Fruit fly (Drosophila melanogaster): ENCODE results near the gene Ino80.

Ino80 gene

DNA sequence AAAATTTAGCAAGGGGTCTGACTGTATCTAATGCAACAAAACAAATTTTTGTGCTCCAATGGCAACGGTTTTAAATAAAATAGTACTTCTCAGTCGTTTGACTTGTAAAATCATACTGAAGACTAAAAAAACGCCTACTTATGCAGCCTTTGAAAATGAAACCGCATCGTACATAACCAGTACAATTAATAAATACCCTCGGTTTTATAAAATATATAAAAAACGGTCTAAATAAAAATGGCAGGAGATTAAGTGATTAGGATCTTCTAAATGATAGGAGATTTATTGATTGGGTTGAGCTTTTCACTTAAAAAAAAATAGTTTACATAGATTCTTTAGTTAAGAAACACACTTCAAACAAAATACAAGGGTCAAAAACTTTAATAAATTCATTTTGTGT is 28.3 kb downstream of the Ino80 start, which contains the start of gene CG3581:
Gene CG3581, minus strand, starts transcription at position 101 of the 400 bp plus-strand sequence.
- TF ChIP-seq Snoo (tag; optimal IDR thresholded peaks at IDR 0.05), result no peak
- no peak for TF ChIP-seq Pif1A (GFP tag; optimal IDR thresholded peaks at IDR 0.05)
- TF ChIP-seq CG9948 (tag; optimal IDR thresholded peaks at IDR 0.05), result no peak

DNA sequence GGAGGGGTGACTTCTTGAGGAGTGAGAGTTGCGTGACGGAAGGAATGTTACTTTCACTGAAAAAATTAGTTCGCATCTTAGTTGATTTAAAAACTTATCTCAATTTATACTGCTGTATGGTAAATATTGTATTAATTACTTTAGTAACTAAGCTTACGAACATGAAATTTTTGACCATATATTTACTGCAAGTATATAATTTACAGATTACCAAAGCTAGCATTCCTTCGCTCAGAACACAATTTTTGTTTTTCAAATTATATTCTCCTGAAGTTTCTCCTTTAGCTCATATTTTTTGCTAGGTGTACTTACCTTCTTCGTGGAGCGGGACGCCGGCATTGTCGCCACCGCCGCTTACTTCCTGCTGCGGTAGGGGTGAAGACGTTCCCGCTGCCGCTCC is 32.3 kb downstream of the Ino80 start:
- TF ChIP-seq D1 (tag; optimal IDR thresholded peaks at IDR 0.05) (no peak), Ets98B (GFP tag; IDR thresholded peaks at IDR 0.05) (no peak), fd96Ca (GFP tag; IDR thresholded peaks at IDR 0.05) (no peak), gl (tag; optimal IDR thresholded peaks at IDR 0.05) (no peak), Snoo (tag; optimal IDR thresholded peaks at IDR 0.05) (no peak), CG9948 (tag; optimal IDR thresholded peaks at IDR 0.05) (no peak), CG14655 (GFP tag; optimal IDR thresholded peaks at IDR 0.05) (no peak), CG8301 (tag; optimal IDR thresholded peaks at IDR 0.05) (no peak), CG13204 (GFP tag; optimal IDR thresholded peaks at IDR 0.05) (no peak), CG17806 (tag; optimal IDR thresholded peaks at IDR 0.05) (no peak), CG34367 (tag; optimal IDR thresholded peaks at IDR 0.05) (no peak), CG8159 (tag; optimal IDR thresholded peaks at IDR 0.05) (no peak), Pif1A (GFP tag; optimal IDR thresholded peaks at IDR 0.05) (no peak)

DNA sequence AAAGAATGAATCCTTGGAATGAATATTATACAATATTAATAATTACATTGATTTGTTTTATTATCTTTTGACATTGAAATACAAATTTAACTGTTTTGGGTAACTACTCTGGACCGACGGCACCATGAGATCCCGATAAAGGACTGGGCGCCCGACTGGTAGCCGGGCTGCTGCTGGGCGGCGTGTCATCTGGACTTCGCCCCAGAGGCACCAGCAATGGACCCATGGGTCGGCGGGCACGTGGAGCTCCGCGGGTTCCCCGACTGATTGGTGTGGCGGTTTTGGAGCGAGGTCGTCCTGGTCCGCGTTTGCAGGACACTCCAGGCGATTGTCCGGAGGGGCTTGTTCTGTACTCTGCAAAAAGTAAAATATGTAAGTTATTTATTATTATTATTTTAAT is 33.9 kb downstream of the Ino80 start:
- TF ChIP-seq CG8301 (tag; optimal IDR thresholded peaks at IDR 0.05) (no peak), Snoo (tag; optimal IDR thresholded peaks at IDR 0.05) (no peak), CG13204 (GFP tag; optimal IDR thresholded peaks at IDR 0.05) (no peak), Ets98B (GFP tag; IDR thresholded peaks at IDR 0.05) (no peak), EcR (GFP tag; optimal IDR thresholded peaks at IDR 0.05) (no peak)

DNA sequence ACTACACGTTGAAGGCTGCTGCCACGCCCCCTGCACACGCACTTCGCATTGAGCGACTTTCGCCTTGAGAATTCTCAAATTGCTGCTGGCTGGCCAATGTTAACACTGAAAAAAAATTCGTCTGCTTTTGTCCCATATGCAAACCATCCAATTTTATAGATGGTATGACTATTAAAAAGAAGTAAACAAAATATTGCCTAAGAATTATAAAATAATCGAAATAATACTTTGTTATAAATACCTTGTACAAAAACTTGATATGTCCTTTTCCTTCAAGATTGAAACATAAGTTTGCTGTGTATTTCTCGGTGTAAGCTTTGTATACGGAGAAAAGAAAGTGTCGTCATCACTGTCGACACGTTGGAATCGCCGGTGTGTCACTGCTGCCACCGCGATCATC is 40.1 kb downstream of the Ino80 start:
- TF ChIP-seq Snoo (tag; optimal IDR thresholded peaks at IDR 0.05) (peak; percentile 6), CG13204 (GFP tag; optimal IDR thresholded peaks at IDR 0.05) (no peak)

DNA sequence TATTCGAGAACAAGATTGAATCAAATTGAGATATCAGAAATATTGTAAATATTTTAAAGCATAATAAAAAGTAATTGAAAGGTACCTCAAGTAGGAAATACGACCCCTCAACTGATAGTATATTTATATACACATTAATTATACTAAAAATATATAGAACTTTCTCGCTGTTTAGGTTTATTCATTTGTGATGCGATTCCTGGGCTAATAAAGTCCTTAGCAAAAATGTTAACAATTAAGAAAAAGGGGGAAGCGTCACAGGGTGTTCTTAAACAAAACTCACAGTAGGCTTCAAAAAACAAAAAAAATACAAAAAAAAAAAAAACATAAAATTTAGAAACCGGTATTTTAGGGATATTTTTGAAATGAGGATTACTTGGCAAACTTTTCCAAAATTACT is 49.2 kb downstream of the Ino80 start, which contains the start of gene CG43203:
Gene CG43203, plus strand, starts transcription at position 301 of the 400 bp plus-strand sequence.
- no peak for TF ChIP-seq CG17806 (tag; optimal IDR thresholded peaks at IDR 0.05)
- TF ChIP-seq CG8301 (tag; optimal IDR thresholded peaks at IDR 0.05), result no peak
- TF ChIP-seq CG32121 (GFP tag; IDR thresholded peaks at IDR 0.05), result no peak
- TF ChIP-seq CG12605 (GFP tag; IDR thresholded peaks at IDR 0.05), result no peak
- TF ChIP-seq Pif1B (GFP tag; optimal IDR thresholded peaks at IDR 0.05), result no peak
- no peak for TF ChIP-seq Snoo (tag; optimal IDR thresholded peaks at IDR 0.05)
- no peak for TF ChIP-seq Ets98B (GFP tag; IDR thresholded peaks at IDR 0.05)
- no peak for TF ChIP-seq CG8159 (tag; optimal IDR thresholded peaks at IDR 0.05)
- TF ChIP-seq CG10348 (GFP tag; IDR thresholded peaks at IDR 0.05), result no peak
- TF ChIP-seq CG34367 (tag; optimal IDR thresholded peaks at IDR 0.05), result no peak
- no peak for TF ChIP-seq D1 (tag; optimal IDR thresholded peaks at IDR 0.05)
- TF ChIP-seq CG14655 (GFP tag; optimal IDR thresholded peaks at IDR 0.05), result no peak

DNA sequence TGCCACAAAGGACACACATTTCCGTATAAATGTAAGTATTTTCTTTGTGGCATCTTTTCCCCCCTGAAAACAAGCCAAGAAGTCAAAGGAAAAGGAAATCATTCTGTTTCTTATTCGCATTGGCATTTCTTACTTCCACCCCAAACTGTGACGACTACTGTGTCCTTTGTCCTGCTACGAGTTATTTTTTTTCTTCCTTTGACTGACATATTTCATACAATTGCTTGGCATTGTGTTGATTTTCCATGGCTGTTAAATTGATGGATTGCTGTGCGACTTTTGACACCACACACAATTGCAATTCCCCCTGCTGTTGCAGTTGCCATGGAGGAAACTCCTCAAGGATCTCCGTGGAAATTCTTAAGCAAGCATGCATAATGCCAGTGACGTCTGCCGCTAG is 50.8 kb downstream of the Ino80 start:
- TF ChIP-seq CG13204 (GFP tag; optimal IDR thresholded peaks at IDR 0.05), result no peak
- no peak for TF ChIP-seq CG9948 (tag; optimal IDR thresholded peaks at IDR 0.05)
- TF ChIP-seq Pif1A (GFP tag; optimal IDR thresholded peaks at IDR 0.05), result no peak
- no peak for TF ChIP-seq Snoo (tag; optimal IDR thresholded peaks at IDR 0.05)
- no peak for TF ChIP-seq CG10348 (GFP tag; IDR thresholded peaks at IDR 0.05)
- no peak for TF ChIP-seq CG17806 (tag; optimal IDR thresholded peaks at IDR 0.05)
- no peak for TF ChIP-seq CG12605 (GFP tag; IDR thresholded peaks at IDR 0.05)
- no peak for TF ChIP-seq CG14655 (GFP tag; optimal IDR thresholded peaks at IDR 0.05)
- no peak for TF ChIP-seq fd96Ca (GFP tag; IDR thresholded peaks at IDR 0.05)
- no peak for TF ChIP-seq D1 (tag; optimal IDR thresholded peaks at IDR 0.05)

DNA sequence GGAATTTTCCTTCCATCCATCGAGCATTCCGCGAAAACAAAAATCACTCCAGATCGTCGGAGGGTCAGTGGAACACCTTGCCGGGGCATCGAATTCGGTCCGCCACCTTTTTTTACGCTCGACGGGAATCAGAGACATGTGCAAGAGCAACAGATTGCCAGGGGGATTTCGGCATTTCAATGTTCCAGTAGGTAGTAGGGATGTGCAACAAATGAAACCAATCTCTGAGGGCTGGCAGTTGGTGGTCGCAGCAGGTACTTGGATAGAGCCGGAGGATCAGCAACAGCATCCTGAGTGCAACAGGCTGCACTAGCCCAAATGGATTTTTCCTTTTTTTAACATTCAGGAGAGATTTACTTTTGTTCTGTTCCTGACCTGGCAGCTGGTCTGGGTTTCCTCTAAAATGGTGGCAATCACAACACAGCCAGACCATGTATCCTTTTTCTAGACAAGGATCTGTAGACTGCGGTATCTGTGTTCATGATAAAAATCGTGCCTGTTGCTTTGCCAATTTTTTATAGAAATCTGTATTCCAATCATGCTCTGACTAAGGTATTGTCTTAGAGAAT is 52.5 kb downstream of the Ino80 start:
- TF ChIP-seq Ets98B (GFP tag; IDR thresholded peaks at IDR 0.05), result no peak
- no peak for TF ChIP-seq CG14655 (GFP tag; optimal IDR thresholded peaks at IDR 0.05)
- TF ChIP-seq CG13204 (GFP tag; optimal IDR thresholded peaks at IDR 0.05), result no peak
- TF ChIP-seq CG32121 (GFP tag; IDR thresholded peaks at IDR 0.05), result no peak
- no peak for TF ChIP-seq rn (GFP tag; IDR thresholded peaks at IDR 0.05)
- TF ChIP-seq CG4496 (GFP tag; IDR thresholded peaks at IDR 0.05), result no peak

DNA sequence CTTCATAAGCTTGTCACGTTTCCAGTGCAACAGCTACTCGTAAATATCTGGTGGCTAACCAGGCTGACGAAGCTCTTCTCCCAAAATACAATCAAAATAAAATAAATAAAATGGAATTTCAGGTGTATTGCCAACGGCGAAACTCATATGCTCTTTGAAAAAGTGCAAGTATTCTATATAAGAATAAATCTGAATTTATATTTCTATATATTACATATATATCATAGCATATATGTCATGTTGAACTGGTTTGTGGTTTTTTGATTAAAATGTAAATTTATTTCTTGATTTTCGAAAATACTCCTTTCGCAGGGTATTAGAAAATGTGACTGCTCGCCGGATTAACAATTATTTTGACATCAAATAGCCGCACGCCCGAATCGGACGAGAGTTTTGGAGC is 55.3 kb downstream of the Ino80 start:
- no peak for TF ChIP-seq CG12605 (GFP tag; IDR thresholded peaks at IDR 0.05)
- TF ChIP-seq Pif1A (GFP tag; optimal IDR thresholded peaks at IDR 0.05), result no peak
- peak; percentile 19 for TF ChIP-seq Snoo (tag; optimal IDR thresholded peaks at IDR 0.05)
